Fruit fly (Drosophila melanogaster) whole organism: ENCODE measurements around the gene dj-1beta.

Experiments used
- CG8478 ChIP-seq: fragments of >200 bp; optimal IDR thresholded peaks from 2 replicates; lab custom pipeline; 2018; ENCODE audit warnings: inconsistent platforms
- psq ChIP-seq: fragments of >200 bp; optimal IDR thresholded peaks from 2 replicates; lab custom pipeline; 2017
- usp ChIP-seq: fragments of >200 bp; optimal IDR thresholded peaks from 2 replicates; lab custom pipeline; 2017; ENCODE audit warnings: missing biosample characterization, missing genetic modification characterization, mixed read lengths

DNA sequence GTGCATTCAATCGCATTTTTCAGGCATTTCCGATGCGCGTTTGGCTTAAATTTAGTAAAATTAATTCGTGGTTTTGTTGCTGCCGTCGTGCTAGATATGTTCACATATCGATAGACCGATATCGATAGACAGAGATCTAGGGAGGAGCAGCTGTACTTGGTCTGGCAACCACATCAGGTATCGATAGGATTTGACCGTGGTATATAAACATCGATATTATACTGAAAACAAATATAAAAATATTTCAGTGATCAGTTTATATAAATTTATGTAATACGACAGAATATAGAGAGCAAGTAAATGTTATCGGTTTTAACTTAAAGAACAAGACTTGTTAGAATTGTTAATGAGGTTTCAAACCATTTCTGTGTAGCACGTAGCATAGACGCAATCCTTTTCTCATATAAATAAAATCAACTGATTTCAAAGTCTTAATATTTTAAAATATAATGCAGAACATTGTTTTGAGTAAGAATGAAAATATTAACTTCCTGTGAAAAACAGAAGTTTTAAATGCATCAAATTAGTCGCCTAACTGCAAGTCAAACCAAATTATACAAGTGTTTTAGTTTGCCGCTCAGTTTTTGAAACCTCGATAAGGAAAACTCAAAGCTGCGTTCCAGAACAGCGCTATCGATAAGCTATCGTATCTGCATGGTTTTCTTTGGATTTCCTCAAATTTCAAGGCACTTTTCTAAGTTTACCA is at the start of gene dj-1beta, which contains the start of gene wts:
- TF ChIP-seq usp (GFP tag; lab: Kevin White, UChicago) (no peak), psq (lab: Kevin White, UChicago) (no peak), CG8478 (lab: Kevin White, UChicago) (no peak)
